Fruit fly (Drosophila melanogaster): ENCODE measurements around the gene CG43060.

The CG43060 gene

dm6 chr3R:8040843-8041242, at the start of gene CG43060:
Gene CG43060 (plus strand): TSS chr3R:8041224.
- TF ChIP-seq cic (GFP tag; optimal IDR thresholded peaks at IDR 0.05) (no peak), kay (GFP tag; ENCODE audit: borderline replicate concordance) (peak; percentile 31)

dm6 chr3R:7991446-7991845, 49.6 kb upstream of the CG43060 start:
- TF ChIP-seq CG7045 (GFP tag; optimal IDR thresholded peaks at IDR 0.05) (no peak), bab1 (GFP tag; optimal IDR thresholded peaks at IDR 0.05) (no peak), ovo (GFP tag; optimal IDR thresholded peaks at IDR 0.05) (no peak)

dm6 chr3R:7992100-7992499, 48.9 kb upstream of the CG43060 start:
- TF ChIP-seq kay (GFP tag; ENCODE audit: borderline replicate concordance) (no peak), pad (GFP tag; optimal IDR thresholded peaks at IDR 0.05) (no peak), Clk (GFP tag; optimal IDR thresholded peaks at IDR 0.05) (no peak)

dm6 chr3R:7993506-7993905, 47.5 kb upstream of the CG43060 start:
- no peak for TF ChIP-seq bab1 (GFP tag; optimal IDR thresholded peaks at IDR 0.05)
- TF ChIP-seq cic (GFP tag; optimal IDR thresholded peaks at IDR 0.05) = no peak
- no peak for TF ChIP-seq CG33017 (tag; optimal IDR thresholded peaks at IDR 0.05)
- TF ChIP-seq CG12768 (GFP tag; optimal IDR thresholded peaks at IDR 0.05) = peak; percentile 13

dm6 chr3R:7994629-7995028, 46.4 kb upstream of the CG43060 start:
- TF ChIP-seq Clk (GFP tag; optimal IDR thresholded peaks at IDR 0.05) = no peak
- TF ChIP-seq CG12768 (GFP tag; optimal IDR thresholded peaks at IDR 0.05) = no peak
- TF ChIP-seq toe (GFP tag; optimal IDR thresholded peaks at IDR 0.05) = no peak
- TF ChIP-seq kay (GFP tag; ENCODE audit: borderline replicate concordance) = no peak
- no peak for TF ChIP-seq CG11617 (GFP tag; optimal IDR thresholded peaks at IDR 0.05)
- no peak for TF ChIP-seq cic (GFP tag; optimal IDR thresholded peaks at IDR 0.05)
- peak; percentile 97 for TF ChIP-seq tj (GFP tag; optimal IDR thresholded peaks at IDR 0.05)
- TF ChIP-seq bab1 (GFP tag; optimal IDR thresholded peaks at IDR 0.05) = no peak

dm6 chr3R:7995722-7996121, 45.3 kb upstream of the CG43060 start, which contains the start of gene Elovl7:
Gene Elovl7 (minus strand): TSS chr3R:7995852.
- TF ChIP-seq Mnt (GFP tag; optimal IDR thresholded peaks at IDR 0.05) (no peak), Clk (GFP tag; optimal IDR thresholded peaks at IDR 0.05) (no peak), cnc (optimal IDR thresholded peaks at IDR 0.05) (no peak), tj (GFP tag; optimal IDR thresholded peaks at IDR 0.05) (peak; percentile 61), CG5204 (GFP tag; optimal IDR thresholded peaks at IDR 0.05) (no peak), bab1 (GFP tag; optimal IDR thresholded peaks at IDR 0.05) (peak; percentile 38), CG7101 (tag; optimal IDR thresholded peaks at IDR 0.05) (no peak), Crg-1 (GFP tag; optimal IDR thresholded peaks at IDR 0.05) (no peak), pad (GFP tag; optimal IDR thresholded peaks at IDR 0.05) (no peak), CG1620 (GFP tag; optimal IDR thresholded peaks at IDR 0.05) (peak; percentile 9), kay (GFP tag; ENCODE audit: borderline replicate concordance) (no peak)

dm6 chr3R:7998778-7999177, 42.2 kb upstream of the CG43060 start:
- TF ChIP-seq CG11617 (GFP tag; optimal IDR thresholded peaks at IDR 0.05) (no peak), CG33017 (tag; optimal IDR thresholded peaks at IDR 0.05) (no peak), Hr96 (GFP tag; optimal IDR thresholded peaks at IDR 0.05) (no peak), pad (GFP tag; optimal IDR thresholded peaks at IDR 0.05) (no peak), cnc (optimal IDR thresholded peaks at IDR 0.05) (no peak)

- TF ChIP-seq CG5204 (GFP tag; optimal IDR thresholded peaks at IDR 0.05) = peak; percentile 11
- peak; percentile 23 for TF ChIP-seq CG14711 (tag; optimal IDR thresholded peaks at IDR 0.05)
- peak; percentile 5 for TF ChIP-seq CG12768 (GFP tag; optimal IDR thresholded peaks at IDR 0.05)
- no peak for TF ChIP-seq cnc (optimal IDR thresholded peaks at IDR 0.05)
- TF ChIP-seq toe (GFP tag; optimal IDR thresholded peaks at IDR 0.05) = peak; percentile 8
- peak; percentile 22 for TF ChIP-seq kay (GFP tag; ENCODE audit: borderline replicate concordance)
- no peak for TF ChIP-seq CG7045 (GFP tag; optimal IDR thresholded peaks at IDR 0.05)
These were observed 41.4 kb upstream of the CG43060 start, which contains the start of gene PIG-H for dm6 chr3R:7999530-8000116. Gene PIG-H (plus strand): TSS chr3R:7999832.

dm6 chr3R:8001074-8001669, 39.9 kb upstream of the CG43060 start, which contains the start of the genes Kmn2 and CG2698:
Gene Kmn2 (minus strand): TSS chr3R:8001309.
Gene CG2698 (plus strand): TSS chr3R:8001562.
- TF ChIP-seq CG1620 (GFP tag; optimal IDR thresholded peaks at IDR 0.05) = peak; percentile 93
- TF ChIP-seq pad (GFP tag; optimal IDR thresholded peaks at IDR 0.05) = peak; percentile 90
- TF ChIP-seq CG12768 (GFP tag; optimal IDR thresholded peaks at IDR 0.05) = peak; percentile 98
- peak; percentile 93 for TF ChIP-seq ovo (GFP tag; optimal IDR thresholded peaks at IDR 0.05)
- peak; percentile 97 for TF ChIP-seq Crg-1 (GFP tag; optimal IDR thresholded peaks at IDR 0.05)
- TF ChIP-seq kay (GFP tag; ENCODE audit: borderline replicate concordance) = peak; percentile 91
- TF ChIP-seq CG11617 (GFP tag; optimal IDR thresholded peaks at IDR 0.05) = peak; percentile 94
- TF ChIP-seq cic (GFP tag; optimal IDR thresholded peaks at IDR 0.05) = peak; percentile 82
- TF ChIP-seq tj (GFP tag; optimal IDR thresholded peaks at IDR 0.05) = peak; percentile 74
- TF ChIP-seq Clk (GFP tag; optimal IDR thresholded peaks at IDR 0.05) = peak; percentile 80
- peak; percentile 95 for TF ChIP-seq CG33017 (tag; optimal IDR thresholded peaks at IDR 0.05)
- TF ChIP-seq CG7045 (GFP tag; optimal IDR thresholded peaks at IDR 0.05) = peak; percentile 96
- TF ChIP-seq Mnt (GFP tag; optimal IDR thresholded peaks at IDR 0.05) = peak; percentile 88
- no peak for TF ChIP-seq cnc (optimal IDR thresholded peaks at IDR 0.05)
- peak; percentile 97 for TF ChIP-seq CG7101 (tag; optimal IDR thresholded peaks at IDR 0.05)
- TF ChIP-seq CG14711 (tag; optimal IDR thresholded peaks at IDR 0.05) = peak; percentile 90
- peak; percentile 88 for TF ChIP-seq toe (GFP tag; optimal IDR thresholded peaks at IDR 0.05)
- TF ChIP-seq CG5204 (GFP tag; optimal IDR thresholded peaks at IDR 0.05) = peak; percentile 92
- TF ChIP-seq bab1 (GFP tag; optimal IDR thresholded peaks at IDR 0.05) = peak; percentile 90
- TF ChIP-seq Hr96 (GFP tag; optimal IDR thresholded peaks at IDR 0.05) = no peak
